Worm (Caenorhabditis elegans): ENCODE measurements around the gene spl-2.

- TF ChIP-seq fkh-10 (GFP tag; optimal IDR thresholded peaks at IDR 0.05) (no peak), snpc-4 (tag; optimal IDR thresholded peaks at IDR 0.05) (no peak), dsc-1 (tag; optimal IDR thresholded peaks at IDR 0.05) (no peak), elt-3 (tag; optimal IDR thresholded peaks at IDR 0.05) (no peak), nhr-11 (tag; optimal IDR thresholded peaks at IDR 0.05) (no peak), alr-1 (tag; optimal IDR thresholded peaks at IDR 0.05; ENCODE audit: borderline replicate concordance) (no peak), unc-62 (GFP tag; optimal IDR thresholded peaks at IDR 0.05) (no peak), Y116A8C.19 (tag; optimal IDR thresholded peaks at IDR 0.05; ENCODE audit: borderline replicate concordance) (no peak)
Observed at ce11 chrV:9122004-9122403, 24.7 kb downstream of the spl-2 start, which contains the start of gene F21C10.13.

Measured in whole organism, L1 larva.